Worm (Caenorhabditis elegans) whole organism, L4 larva: Measurements from ENCODE around the gene pak-2.

ENCODE experiments used
- mdl-1 ChIP-seq, 2 experiments: fragments of 150-350 bp in 1 of 2; sonication (generic microtip) in 1 of 2; optimal IDR thresholded peaks; 2 replicates each; lab custom pipeline; 2014 to 2017; ENCODE audit warnings: missing biosample characterization in 2 of 2, missing genetic modification characterization in 2 of 2
- mxl-2 ChIP-seq: fragments of 200-800 bp; sonication (Bioruptor generic); conservative IDR thresholded peaks from 2 replicates; pipeline ENCODE4 v1.3.6; 2022; ENCODE audit warnings: missing genetic modification reagents, missing genetic modification characterization, missing compliant biosample characterization

ce11 chrV:11078874-11079273, 39.6 kb upstream of the pak-2 start:
- TF ChIP-seq mdl-1 (tag; optimal IDR thresholded peaks at IDR 0.05; lab: Kevin White, UChicago) (no peak), mxl-2 (GFP tag; lab: Robert Waterston, UW) (no peak)
